Worm (Caenorhabditis elegans): ENCODE data around the gene F23F1.6.
A peak's percentile ranks its signal among the peaks of the same experiment; 100 is the strongest.

Gene F23F1.6

ce11 chrII:24559-24998 lies 12.5 kb downstream of the F23F1.6 start, which contains the start of gene enee-1:
enee-1 (plus strand) TSS chrII:24666.
- TF ChIP-seq nhr-90 (tag; optimal IDR thresholded peaks at IDR 0.05; ENCODE audit: poor library complexity) (peak; percentile 72), ama-1 (optimal IDR thresholded peaks at IDR 0.05) (peak; percentile 94), aha-1 (tag; optimal IDR thresholded peaks at IDR 0.05) (peak; percentile 61), unc-62 (GFP tag; optimal IDR thresholded peaks at IDR 0.05) (no peak), alr-1 (tag; optimal IDR thresholded peaks at IDR 0.05; ENCODE audit: borderline replicate concordance) (no peak), pag-3 (tag; optimal IDR thresholded peaks at IDR 0.05; ENCODE audit: borderline replicate concordance, insufficient read depth) (no peak), pqm-1 (tag; optimal IDR thresholded peaks at IDR 0.05) (no peak), lir-3 (tag; optimal IDR thresholded peaks at IDR 0.05; ENCODE audit: poor library complexity) (peak; percentile 38), mep-1 (tag; optimal IDR thresholded peaks at IDR 0.05) (peak; percentile 90), ztf-11 (tag; optimal IDR thresholded peaks at IDR 0.05) (peak in 1 of 2 experiments; percentile 74), nhr-12 (tag; optimal IDR thresholded peaks at IDR 0.05) (no peak), xbp-1 (tag; optimal IDR thresholded peaks at IDR 0.05) (peak; percentile 82), nhr-28 (tag; optimal IDR thresholded peaks at IDR 0.05) (no peak), nhr-19 (GFP tag; conservative IDR thresholded peaks at IDR 0.05) (peak; percentile 84), ces-1 (GFP tag; optimal IDR thresholded peaks at IDR 0.05) (no peak), elt-2 (tag; optimal IDR thresholded peaks at IDR 0.05) (peak; percentile 45), fos-1 (tag; optimal IDR thresholded peaks at IDR 0.05) (peak; percentile 80), ceh-90 (tag; optimal IDR thresholded peaks at IDR 0.05) (no peak), snu-23 (GFP tag; optimal IDR thresholded peaks at IDR 0.05) (peak; percentile 91), nhr-20 (tag; optimal IDR thresholded peaks at IDR 0.05) (peak; percentile 81), lin-15B (tag; optimal IDR thresholded peaks at IDR 0.05) (peak; percentile 83), lin-39 (tag; optimal IDR thresholded peaks at IDR 0.05) (peak; percentile 89), ceh-8 (GFP tag; optimal IDR thresholded peaks at IDR 0.05) (no peak), tlp-1 (tag; optimal IDR thresholded peaks at IDR 0.05) (no peak), C16A3.4 (tag; optimal IDR thresholded peaks at IDR 0.05) (peak; percentile 91), efl-3 (GFP tag; optimal IDR thresholded peaks at IDR 0.05) (no peak), ceh-88 (GFP tag; IDR thresholded peaks at IDR 0.05) (peak; percentile 72), F16B12.6 (tag; optimal IDR thresholded peaks at IDR 0.05) (peak; percentile 68), unc-86 (tag; optimal IDR thresholded peaks at IDR 0.05) (peak; percentile 84), zip-4 (GFP tag; optimal IDR thresholded peaks at IDR 0.05) (peak; percentile 32), irx-1 (tag; optimal IDR thresholded peaks at IDR 0.05) (peak; percentile 82), sup-37 (GFP tag; optimal IDR thresholded peaks at IDR 0.05) (peak; percentile 61), sptf-1 (tag; optimal IDR thresholded peaks at IDR 0.05) (no peak), efl-1 (optimal IDR thresholded peaks at IDR 0.05) (peak; percentile 85 to 96), efl-1 (GFP tag; optimal IDR thresholded peaks at IDR 0.05 in 1 of 2) (peak; percentile 98 to 100), mdl-1 (tag; optimal IDR thresholded peaks at IDR 0.05) (peak in 1 of 2 experiments; percentile 80), unc-98 (GFP tag; IDR thresholded peaks at IDR 0.05) (no peak), elt-3 (tag; optimal IDR thresholded peaks at IDR 0.05) (peak in 2 of 6 experiments; percentile 61 to 69), sox-4 (tag; optimal IDR thresholded peaks at IDR 0.05) (peak; percentile 43), nhr-47 (tag; optimal IDR thresholded peaks at IDR 0.05) (peak; percentile 93), nhr-77 (tag; optimal IDR thresholded peaks at IDR 0.05) (peak; percentile 80), fkh-10 (GFP tag; optimal IDR thresholded peaks at IDR 0.05) (peak; percentile 78), unc-130 (tag; optimal IDR thresholded peaks at IDR 0.05) (peak; percentile 76), aly-2 (tag; optimal IDR thresholded peaks at IDR 0.05) (peak; percentile 80), rnt-1 (tag; optimal IDR thresholded peaks at IDR 0.05) (peak; percentile 90), lin-13 (GFP tag; optimal IDR thresholded peaks at IDR 0.05) (peak; percentile 90), nhr-71 (tag; optimal IDR thresholded peaks at IDR 0.05) (peak; percentile 93), isw-1 (GFP tag; IDR thresholded peaks at IDR 0.05) (peak; percentile 86), fkh-8 (tag; optimal IDR thresholded peaks at IDR 0.05) (peak; percentile 87), lin-14 (GFP tag; optimal IDR thresholded peaks at IDR 0.05) (peak; percentile 78), mab-9 (GFP tag; IDR thresholded peaks at IDR 0.05) (peak; percentile 56), nhr-84 (tag; optimal IDR thresholded peaks at IDR 0.05) (no peak), egl-27 (tag; optimal IDR thresholded peaks at IDR 0.05) (no peak)
